Fruit fly (Drosophila melanogaster): ENCODE measurements around the gene Sema1a.

Sema1a gene

dm6 chr2L:8541469-8542233 is at the start of gene Sema1a:
Sema1a (plus strand) TSS chr2L:8542147.
- TF ChIP-seq CG8478 (optimal IDR thresholded peaks at IDR 0.05) (no peak), CTCF (optimal IDR thresholded peaks at IDR 0.05) (peak in 1 of 2 experiments; percentile 36)

dm6 chr2L:8496269-8496668 is 45.7 kb upstream of the Sema1a start, which contains the start of gene Bace:
Bace (minus strand) TSS chr2L:8496307.
- no peak for TF ChIP-seq CTCF (optimal IDR thresholded peaks at IDR 0.05)
- no peak for TF ChIP-seq CG8478 (optimal IDR thresholded peaks at IDR 0.05)

dm6 chr2L:8506729-8507128 is 35.2 kb upstream of the Sema1a start, which contains the start of gene Dh31:
Dh31 (minus strand) TSS chr2L:8506845.
- TF ChIP-seq CTCF (optimal IDR thresholded peaks at IDR 0.05) (no peak), CG8478 (optimal IDR thresholded peaks at IDR 0.05) (no peak)

dm6 chr2L:8511723-8512122 is 30.2 kb upstream of the Sema1a start, which contains the start of gene CG13096:
CG13096 (minus strand) TSS chr2L:8511866.
- TF ChIP-seq CTCF (optimal IDR thresholded peaks at IDR 0.05) (peak; percentile 63 to 66), CG8478 (optimal IDR thresholded peaks at IDR 0.05) (no peak)

dm6 chr2L:8514748-8515147 is 27.2 kb upstream of the Sema1a start, which contains the start of the genes CG13097 and PIG-U:
CG13097 (minus strand) TSS chr2L:8514868.
PIG-U (plus strand) TSS chr2L:8515096.
- no peak for TF ChIP-seq CG8478 (optimal IDR thresholded peaks at IDR 0.05)
- TF ChIP-seq CTCF (optimal IDR thresholded peaks at IDR 0.05), result no peak

- TF ChIP-seq CG8478 (optimal IDR thresholded peaks at IDR 0.05) (no peak), CTCF (optimal IDR thresholded peaks at IDR 0.05) (no peak)
Measured at dm6 chr2L:8517256-8517694, 24.7 kb upstream of the Sema1a start, which contains the start of the genes mRpL51 and Uba4. mRpL51 (minus strand) TSS chr2L:8517380. Uba4 (plus strand) TSS chr2L:8517411.

dm6 chr2L:8519390-8519789 is 22.6 kb upstream of the Sema1a start, which contains the start of gene Sgp:
Sgp (plus strand) TSS chr2L:8519690.
- TF ChIP-seq CG8478 (optimal IDR thresholded peaks at IDR 0.05) (no peak), CTCF (optimal IDR thresholded peaks at IDR 0.05) (no peak)

dm6 chr2L:8521724-8522309 is 20.1 kb upstream of the Sema1a start, which contains the start of gene Acer:
Acer (plus strand) TSS chr2L:8521933.
- TF ChIP-seq CG8478 (optimal IDR thresholded peaks at IDR 0.05) (no peak), CTCF (optimal IDR thresholded peaks at IDR 0.05) (no peak)

dm6 chr2L:8522781-8523180 is 19.2 kb upstream of the Sema1a start:
- TF ChIP-seq CTCF (optimal IDR thresholded peaks at IDR 0.05) (no peak), CG8478 (optimal IDR thresholded peaks at IDR 0.05) (no peak)

- no peak for TF ChIP-seq CTCF (optimal IDR thresholded peaks at IDR 0.05)
- no peak for TF ChIP-seq CG8478 (optimal IDR thresholded peaks at IDR 0.05)
Measured at dm6 chr2L:8525000-8525399, 16.9 kb upstream of the Sema1a start.

dm6 chr2L:8528318-8528717 is 13.6 kb upstream of the Sema1a start, which contains the start of the genes lmgA and lmgB:
lmgA (minus strand) TSS chr2L:8528618.
lmgB (minus strand) TSS chr2L:8528618.
- TF ChIP-seq CG8478 (optimal IDR thresholded peaks at IDR 0.05) (no peak), CTCF (optimal IDR thresholded peaks at IDR 0.05) (no peak)

- TF ChIP-seq CG8478 (optimal IDR thresholded peaks at IDR 0.05) (no peak), CTCF (optimal IDR thresholded peaks at IDR 0.05) (no peak)
Measured at dm6 chr2L:8528951-8529430, 13.0 kb upstream of the Sema1a start, which contains the start of gene CG17834. CG17834 (plus strand) TSS chr2L:8529141.

- TF ChIP-seq CG8478 (optimal IDR thresholded peaks at IDR 0.05) (no peak), CTCF (optimal IDR thresholded peaks at IDR 0.05) (no peak)
Measured at dm6 chr2L:8530189-8530588, 11.8 kb upstream of the Sema1a start.

- TF ChIP-seq CG8478 (optimal IDR thresholded peaks at IDR 0.05) (no peak), CTCF (optimal IDR thresholded peaks at IDR 0.05) (no peak)
Measured at dm6 chr2L:8532790-8533189, 9.2 kb upstream of the Sema1a start.

- TF ChIP-seq CTCF (optimal IDR thresholded peaks at IDR 0.05) (no peak), CG8478 (optimal IDR thresholded peaks at IDR 0.05) (no peak)
Measured at dm6 chr2L:8533632-8534031, 8.3 kb upstream of the Sema1a start.

Data from S2 (cell line).